Worm (Caenorhabditis elegans): ENCODE results near the gene Y77E11A.23.

Gene Y77E11A.23

DNA sequence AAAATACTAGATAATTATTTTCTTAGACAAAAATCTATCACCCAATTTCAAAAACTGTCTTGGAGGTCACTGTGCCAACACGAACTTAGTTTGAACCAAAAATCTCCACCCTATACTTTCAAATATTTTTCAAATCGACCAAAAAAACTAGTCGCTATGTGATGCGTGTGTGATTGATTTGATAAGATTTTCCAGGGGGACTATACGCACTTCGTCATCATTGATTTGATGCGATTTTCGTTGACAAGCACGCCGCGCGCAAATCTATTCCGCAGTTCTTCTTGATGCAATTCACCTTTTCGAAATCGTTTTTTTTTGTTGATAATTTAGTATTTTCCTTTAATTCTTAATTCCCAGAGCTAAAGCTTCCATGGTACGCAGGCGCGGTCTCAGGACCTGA, 23.3 kb upstream of the Y77E11A.23 start:
- peak; percentile 8 for TF ChIP-seq fos-1 (tag; optimal IDR thresholded peaks at IDR 0.05)
- TF ChIP-seq nhr-25 (tag; optimal IDR thresholded peaks at IDR 0.05) = peak; percentile 1
- no peak for TF ChIP-seq aly-2 (tag; optimal IDR thresholded peaks at IDR 0.05)
- TF ChIP-seq sma-3 (GFP tag; optimal IDR thresholded peaks at IDR 0.05) = peak; percentile 17
- TF ChIP-seq blmp-1 (tag; optimal IDR thresholded peaks at IDR 0.05; ENCODE audit: insufficient read depth) = no peak
- no peak for TF ChIP-seq elt-1 (tag; optimal IDR thresholded peaks at IDR 0.05)
- no peak for TF ChIP-seq nhr-11 (tag; optimal IDR thresholded peaks at IDR 0.05)
- no peak for TF ChIP-seq unc-62 (GFP tag; optimal IDR thresholded peaks at IDR 0.05)

DNA sequence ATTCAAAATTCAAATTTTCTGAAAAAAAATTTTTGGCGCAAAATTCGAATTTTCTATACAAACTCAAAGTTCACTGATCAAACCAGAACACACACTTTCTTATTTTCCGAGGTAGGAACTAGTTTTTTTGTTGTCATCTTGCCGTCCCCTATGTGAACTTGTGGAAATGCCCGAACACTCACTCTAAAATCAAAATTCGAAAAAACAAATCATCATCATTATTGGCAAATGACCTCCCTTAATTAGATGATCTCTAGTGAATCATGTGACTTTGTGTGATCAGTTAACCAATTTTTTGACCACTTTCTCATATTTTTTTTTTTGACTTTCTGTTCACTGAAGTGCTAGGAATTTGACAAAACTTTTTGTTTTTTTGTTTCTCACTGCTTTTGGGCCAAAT, 22.3 kb upstream of the Y77E11A.23 start:
- TF ChIP-seq nhr-23 (tag; optimal IDR thresholded peaks at IDR 0.05) (no peak), nhr-77 (tag; optimal IDR thresholded peaks at IDR 0.05) (no peak), nhr-21 (tag; optimal IDR thresholded peaks at IDR 0.05) (no peak), fos-1 (tag; optimal IDR thresholded peaks at IDR 0.05) (no peak), unc-62 (GFP tag; optimal IDR thresholded peaks at IDR 0.05) (no peak), ZK546.5 (tag; optimal IDR thresholded peaks at IDR 0.05) (no peak), elt-3 (tag; optimal IDR thresholded peaks at IDR 0.05) (no peak), nhr-237 (tag; optimal IDR thresholded peaks at IDR 0.05) (no peak), elt-1 (tag; optimal IDR thresholded peaks at IDR 0.05) (no peak), crh-2 (tag; optimal IDR thresholded peaks at IDR 0.05) (no peak), sma-3 (GFP tag; optimal IDR thresholded peaks at IDR 0.05) (peak; percentile 9), nhr-25 (tag; optimal IDR thresholded peaks at IDR 0.05) (peak; percentile 31), sma-9 (GFP tag; optimal IDR thresholded peaks at IDR 0.05) (no peak), sma-9 (tag; optimal IDR thresholded peaks at IDR 0.05) (no peak)

DNA sequence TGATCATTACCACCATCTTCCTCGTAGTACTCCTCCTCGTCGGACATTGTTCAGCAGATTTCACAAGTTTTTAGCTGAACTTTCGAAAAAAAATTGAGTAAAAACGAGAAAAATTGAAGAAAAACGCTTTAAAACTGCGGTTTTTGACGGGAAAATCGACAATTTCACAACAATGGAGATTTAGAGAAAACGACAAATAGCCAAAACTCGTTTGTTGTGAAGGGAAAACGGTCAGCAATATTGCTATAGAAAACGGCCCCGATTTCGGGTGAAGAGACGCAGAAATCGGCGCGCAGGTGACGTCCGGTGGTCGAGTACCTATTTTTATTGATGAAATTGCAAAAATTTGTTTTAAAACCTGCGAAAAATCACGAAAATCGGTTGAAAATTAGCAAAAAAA, 15.8 kb upstream of the Y77E11A.23 start, which contains the start of gene clp-7:
Gene clp-7 (minus strand): TSS at position 47 of the 400 bp plus-strand sequence.
- peak; percentile 24 for TF ChIP-seq nhr-25 (tag; optimal IDR thresholded peaks at IDR 0.05)
- TF ChIP-seq unc-62 (GFP tag; optimal IDR thresholded peaks at IDR 0.05) = no peak

DNA sequence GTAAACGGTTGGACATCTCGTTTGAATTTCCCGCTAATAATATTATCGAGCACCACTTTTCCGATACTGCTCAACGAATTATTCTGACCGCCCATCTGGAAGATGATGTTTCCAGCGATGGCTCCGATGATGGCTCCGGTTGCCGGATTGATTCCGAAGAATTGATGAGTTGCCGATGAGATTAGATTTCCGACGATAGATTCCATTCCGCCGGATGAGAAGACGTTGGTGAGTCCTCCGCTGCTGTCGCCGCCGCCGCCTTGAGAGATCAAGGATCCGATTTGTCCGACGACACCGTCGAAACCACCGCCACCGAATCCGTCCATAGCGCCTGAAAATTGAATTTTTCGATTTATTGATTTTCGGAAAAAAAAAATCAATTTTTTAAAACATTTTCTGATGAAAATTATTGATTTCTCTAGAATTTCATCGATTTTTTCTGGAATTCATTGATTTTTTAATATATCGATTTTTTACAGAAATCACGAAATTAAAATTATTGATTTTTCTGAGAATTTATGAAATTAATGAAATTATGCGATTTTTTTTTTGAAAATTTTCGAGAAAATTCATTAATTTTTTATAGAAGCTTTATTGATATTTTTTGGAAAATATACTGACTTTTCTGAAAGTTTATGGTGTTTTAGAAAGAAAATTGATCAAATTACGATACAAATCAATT, 14.0 kb upstream of the Y77E11A.23 start:
- no peak for TF ChIP-seq lsy-2 (tag; optimal IDR thresholded peaks at IDR 0.05)
- no peak for TF ChIP-seq sma-3 (GFP tag; optimal IDR thresholded peaks at IDR 0.05)
- no peak for TF ChIP-seq alr-1 (tag; optimal IDR thresholded peaks at IDR 0.05)
- no peak for TF ChIP-seq ZK546.5 (tag; optimal IDR thresholded peaks at IDR 0.05)
- TF ChIP-seq Y55F3AM.14 (GFP tag; optimal IDR thresholded peaks at IDR 0.05) = no peak
- TF ChIP-seq nhr-11 (tag; optimal IDR thresholded peaks at IDR 0.05) = no peak
- TF ChIP-seq sma-9 (GFP tag; optimal IDR thresholded peaks at IDR 0.05) = no peak
- no peak for TF ChIP-seq sma-9 (tag; optimal IDR thresholded peaks at IDR 0.05)
- no peak for TF ChIP-seq zag-1 (tag; optimal IDR thresholded peaks at IDR 0.05)
- TF ChIP-seq ceh-82 (tag; optimal IDR thresholded peaks at IDR 0.05) = no peak
- no peak for TF ChIP-seq elt-1 (tag; optimal IDR thresholded peaks at IDR 0.05)
- TF ChIP-seq elt-3 (tag; optimal IDR thresholded peaks at IDR 0.05) = no peak
- TF ChIP-seq snpc-4 (tag; optimal IDR thresholded peaks at IDR 0.05) = no peak
- TF ChIP-seq ama-1 (optimal IDR thresholded peaks at IDR 0.05) = no peak
- no peak for TF ChIP-seq egl-27 (tag; optimal IDR thresholded peaks at IDR 0.05)
- TF ChIP-seq nhr-77 (tag; optimal IDR thresholded peaks at IDR 0.05) = no peak

DNA sequence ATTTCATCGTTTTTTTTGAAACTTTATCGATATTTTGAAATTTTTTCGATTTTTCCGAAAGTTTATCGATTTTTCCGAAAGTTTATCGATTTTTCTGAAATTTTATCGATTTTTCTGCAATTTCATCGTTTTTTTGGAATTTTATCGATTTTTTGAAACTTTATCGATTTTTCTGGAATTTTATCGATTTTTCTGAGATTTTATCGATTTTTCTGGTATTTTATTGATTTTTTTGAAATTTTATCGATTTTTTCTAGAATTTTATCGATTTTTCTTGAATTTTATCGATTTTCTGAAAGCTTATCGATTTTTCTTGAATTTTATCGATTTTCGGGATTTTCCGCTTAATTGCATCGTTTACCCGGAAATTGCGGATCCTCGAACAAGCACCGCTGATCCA, 13.3 kb upstream of the Y77E11A.23 start:
- no peak for TF ChIP-seq nhr-11 (tag; optimal IDR thresholded peaks at IDR 0.05)

DNA sequence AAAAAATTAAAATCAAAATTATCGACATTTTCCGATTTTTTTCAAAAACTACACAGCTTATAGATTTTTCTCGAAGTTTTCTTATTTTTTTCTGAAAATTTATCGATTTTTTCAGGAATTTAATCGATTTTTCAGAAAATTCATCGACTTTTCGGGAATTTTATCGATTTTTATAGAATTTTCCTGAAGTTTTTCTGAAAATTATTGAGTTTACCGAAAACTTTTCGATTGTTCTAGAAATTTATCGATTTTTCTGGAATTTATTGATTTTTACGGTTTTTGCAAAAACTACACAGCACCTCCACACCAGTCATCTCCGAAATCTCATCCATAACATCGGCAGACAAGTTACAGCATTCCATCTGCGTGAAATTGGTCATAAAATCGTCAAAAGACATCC, 7.5 kb upstream of the Y77E11A.23 start:
- TF ChIP-seq lsy-2 (tag; optimal IDR thresholded peaks at IDR 0.05) (no peak), nhr-25 (tag; optimal IDR thresholded peaks at IDR 0.05) (no peak), gmeb-1 (tag; optimal IDR thresholded peaks at IDR 0.05) (no peak)

DNA sequence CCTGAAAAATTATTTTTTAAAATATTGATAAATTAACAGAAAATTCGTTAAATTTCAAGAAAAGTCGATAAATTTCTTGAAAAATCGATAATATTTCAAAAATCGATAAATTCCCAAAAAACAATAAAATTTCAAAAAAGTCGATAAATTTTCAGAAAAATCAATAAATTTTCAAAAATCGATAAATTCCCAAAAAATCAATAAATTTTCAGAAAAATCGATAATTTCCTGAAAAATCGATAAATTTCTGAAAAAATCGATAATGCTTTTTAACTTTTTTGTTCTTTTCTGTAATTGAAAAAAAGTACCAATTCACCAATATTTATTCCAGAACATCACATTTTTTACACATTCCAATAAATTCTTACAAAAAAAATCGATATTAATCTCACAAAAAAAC, 5.0 kb upstream of the Y77E11A.23 start:
- TF ChIP-seq lin-11 (tag; optimal IDR thresholded peaks at IDR 0.05) = no peak
- no peak for TF ChIP-seq fos-1 (tag; optimal IDR thresholded peaks at IDR 0.05)
- TF ChIP-seq dmd-4 (tag; optimal IDR thresholded peaks at IDR 0.05) = no peak
- TF ChIP-seq sma-9 (GFP tag; optimal IDR thresholded peaks at IDR 0.05) = no peak
- no peak for TF ChIP-seq sma-9 (tag; optimal IDR thresholded peaks at IDR 0.05)
- no peak for TF ChIP-seq ztf-11 (tag; optimal IDR thresholded peaks at IDR 0.05)
- no peak for TF ChIP-seq ama-1 (optimal IDR thresholded peaks at IDR 0.05)
- no peak for TF ChIP-seq R02D3.7 (tag; optimal IDR thresholded peaks at IDR 0.05)
- no peak for TF ChIP-seq egl-27 (tag; optimal IDR thresholded peaks at IDR 0.05)
- no peak for TF ChIP-seq nhr-10 (tag; optimal IDR thresholded peaks at IDR 0.05)
- no peak for TF ChIP-seq ZK546.5 (tag; optimal IDR thresholded peaks at IDR 0.05)
- TF ChIP-seq gmeb-1 (tag; optimal IDR thresholded peaks at IDR 0.05) = no peak
- no peak for TF ChIP-seq C34F6.9 (tag; optimal IDR thresholded peaks at IDR 0.05)
- TF ChIP-seq ztf-4 (tag; optimal IDR thresholded peaks at IDR 0.05) = no peak
- TF ChIP-seq aly-2 (tag; optimal IDR thresholded peaks at IDR 0.05) = no peak
- TF ChIP-seq ztf-1 (GFP tag; conservative IDR thresholded peaks at IDR 0.05) = no peak
- TF ChIP-seq nhr-12 (tag; optimal IDR thresholded peaks at IDR 0.05) = no peak
